Worm (Caenorhabditis elegans): ENCODE measurements around the gene C35D10.1.

The C35D10.1 gene

DNA sequence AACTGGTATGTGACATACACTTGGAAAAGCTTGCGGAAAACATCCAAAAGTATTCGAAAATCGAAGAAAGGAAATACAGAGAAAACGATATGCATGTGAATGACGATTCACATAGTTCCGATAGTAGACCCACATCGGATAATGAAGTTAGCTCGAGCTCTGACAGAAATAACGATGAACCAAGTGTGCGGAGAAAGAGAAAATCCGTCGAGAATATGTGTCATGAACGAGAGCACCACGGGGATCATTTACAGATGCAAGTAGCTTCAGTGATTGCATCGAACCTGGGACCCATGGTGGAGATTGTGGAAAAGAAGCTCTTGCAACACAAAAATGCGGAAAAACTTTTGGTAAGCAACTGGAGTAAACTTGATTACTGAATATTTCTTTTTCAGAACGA, 22.6 kb upstream of the C35D10.1 start:
- TF ChIP-seq med-1 (GFP tag; optimal IDR thresholded peaks at IDR 0.05; ENCODE audit: insufficient read depth) (no peak), T22C8.4 (GFP tag; IDR thresholded peaks at IDR 0.05) (no peak), cog-1 (tag; optimal IDR thresholded peaks at IDR 0.05) (no peak), tab-1 (GFP tag; IDR thresholded peaks at IDR 0.05) (no peak), ref-1 (GFP tag; conservative IDR thresholded peaks at IDR 0.05) (no peak), ztf-29 (GFP tag; IDR thresholded peaks at IDR 0.05) (no peak)

DNA sequence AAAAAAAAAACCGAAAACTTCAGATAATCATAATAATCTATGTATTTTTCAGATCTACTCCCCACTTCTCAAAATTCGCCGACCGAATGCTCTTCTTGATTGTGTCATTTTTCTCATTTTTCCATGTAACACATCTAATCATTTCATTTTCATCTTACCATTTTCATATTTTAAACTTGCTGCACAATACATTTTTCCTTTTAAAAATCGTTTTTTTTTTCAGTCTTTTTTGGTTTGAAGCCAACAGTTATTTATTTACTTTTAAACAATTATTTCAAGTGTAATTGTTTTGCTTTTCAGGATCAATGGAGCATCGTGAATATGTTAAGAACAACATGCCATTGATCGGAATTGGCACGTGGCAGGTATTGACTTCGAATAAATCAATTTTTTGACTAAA, 20.5 kb upstream of the C35D10.1 start, which contains the start of gene C35D10.6:
TSS of gene C35D10.6 (plus strand) at position 301 of the 400 bp plus-strand sequence.
- TF ChIP-seq cog-1 (tag; optimal IDR thresholded peaks at IDR 0.05): no peak
- TF ChIP-seq klf-2 (GFP tag; conservative IDR thresholded peaks at IDR 0.05): no peak
- TF ChIP-seq tab-1 (GFP tag; IDR thresholded peaks at IDR 0.05): no peak
- no peak for TF ChIP-seq flt-1 (GFP tag; IDR thresholded peaks at IDR 0.05)
- no peak for TF ChIP-seq med-1 (GFP tag; optimal IDR thresholded peaks at IDR 0.05; ENCODE audit: insufficient read depth)
- TF ChIP-seq ref-1 (GFP tag; conservative IDR thresholded peaks at IDR 0.05): no peak
- TF ChIP-seq ztf-29 (GFP tag; IDR thresholded peaks at IDR 0.05): no peak
- TF ChIP-seq T22C8.4 (GFP tag; IDR thresholded peaks at IDR 0.05): no peak
- TF ChIP-seq ztf-23 (GFP tag; IDR thresholded peaks at IDR 0.05): no peak

DNA sequence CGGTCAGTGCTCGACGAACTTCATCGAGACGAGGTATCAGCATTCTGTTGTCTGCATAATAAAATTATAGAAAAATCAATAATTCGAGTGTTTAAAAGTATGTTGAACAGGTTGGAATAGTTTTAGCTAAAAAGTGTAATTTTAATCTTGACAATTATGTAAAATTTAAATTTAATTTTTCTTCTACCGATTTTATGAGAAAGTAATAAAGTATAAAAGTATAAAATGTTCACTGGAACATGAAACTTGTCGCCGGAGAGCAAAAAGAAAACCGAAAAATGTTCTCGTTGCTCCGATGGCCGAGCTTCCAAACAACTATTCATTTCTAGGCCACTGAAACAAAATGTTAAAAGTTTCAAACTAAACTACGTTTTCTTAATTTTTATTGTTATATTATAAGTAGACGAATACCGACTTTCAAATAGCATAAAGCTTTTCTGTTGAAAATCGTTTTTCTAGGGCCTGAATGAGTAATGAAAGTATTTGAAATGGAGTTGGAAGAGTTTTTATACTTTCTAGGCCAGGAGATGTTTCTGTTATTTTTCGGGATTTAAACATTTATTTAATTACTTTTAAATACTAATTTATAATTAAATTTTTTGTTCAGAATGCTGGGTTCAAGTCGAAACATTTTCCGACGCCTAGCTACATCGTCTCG, 17.7 kb upstream of the C35D10.1 start, which contains the start of the genes C35D10.10 and C35D10.5:
TSS of gene C35D10.10 (minus strand) at position 51 of the 658 bp plus-strand sequence.
TSS of gene C35D10.5 (plus strand) at position 608 of the 658 bp plus-strand sequence.
- TF ChIP-seq med-1 (GFP tag; optimal IDR thresholded peaks at IDR 0.05; ENCODE audit: insufficient read depth) (no peak), ztf-23 (GFP tag; IDR thresholded peaks at IDR 0.05) (no peak), ztf-29 (GFP tag; IDR thresholded peaks at IDR 0.05) (no peak), klf-2 (GFP tag; conservative IDR thresholded peaks at IDR 0.05) (no peak), ref-1 (GFP tag; conservative IDR thresholded peaks at IDR 0.05) (no peak), tab-1 (GFP tag; IDR thresholded peaks at IDR 0.05) (no peak), T22C8.4 (GFP tag; IDR thresholded peaks at IDR 0.05) (no peak), cog-1 (tag; optimal IDR thresholded peaks at IDR 0.05) (no peak), flt-1 (GFP tag; IDR thresholded peaks at IDR 0.05) (no peak)

DNA sequence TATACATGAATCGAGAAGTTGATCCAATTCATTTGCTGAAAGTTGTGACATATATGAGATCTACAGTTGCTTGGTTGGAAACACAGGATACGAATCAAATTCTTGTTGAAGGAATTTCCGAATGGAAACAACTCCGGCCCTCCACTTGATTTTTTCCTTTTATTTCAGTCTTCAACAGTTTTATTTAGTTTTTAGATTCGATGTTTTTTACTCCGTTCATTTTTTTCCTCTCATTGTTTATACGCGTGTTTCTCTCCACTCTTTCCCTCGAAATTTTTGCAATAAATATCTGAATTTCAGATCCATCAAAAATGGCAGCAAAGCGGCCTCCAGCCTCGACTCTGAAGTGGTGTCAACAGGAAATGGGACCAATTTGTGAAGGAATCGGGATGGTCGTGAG, 16.4 kb upstream of the C35D10.1 start, which contains the start of gene coq-8:
TSS of gene coq-8 (plus strand) at position 301 of the 400 bp plus-strand sequence.
- no peak for TF ChIP-seq T22C8.4 (GFP tag; IDR thresholded peaks at IDR 0.05)
- no peak for TF ChIP-seq med-1 (GFP tag; optimal IDR thresholded peaks at IDR 0.05; ENCODE audit: insufficient read depth)
- no peak for TF ChIP-seq ref-1 (GFP tag; conservative IDR thresholded peaks at IDR 0.05)
- no peak for TF ChIP-seq klf-2 (GFP tag; conservative IDR thresholded peaks at IDR 0.05)
- no peak for TF ChIP-seq flt-1 (GFP tag; IDR thresholded peaks at IDR 0.05)
- TF ChIP-seq ztf-29 (GFP tag; IDR thresholded peaks at IDR 0.05): no peak
- TF ChIP-seq ztf-23 (GFP tag; IDR thresholded peaks at IDR 0.05): no peak
- no peak for TF ChIP-seq cog-1 (tag; optimal IDR thresholded peaks at IDR 0.05)
- TF ChIP-seq tab-1 (GFP tag; IDR thresholded peaks at IDR 0.05): no peak

DNA sequence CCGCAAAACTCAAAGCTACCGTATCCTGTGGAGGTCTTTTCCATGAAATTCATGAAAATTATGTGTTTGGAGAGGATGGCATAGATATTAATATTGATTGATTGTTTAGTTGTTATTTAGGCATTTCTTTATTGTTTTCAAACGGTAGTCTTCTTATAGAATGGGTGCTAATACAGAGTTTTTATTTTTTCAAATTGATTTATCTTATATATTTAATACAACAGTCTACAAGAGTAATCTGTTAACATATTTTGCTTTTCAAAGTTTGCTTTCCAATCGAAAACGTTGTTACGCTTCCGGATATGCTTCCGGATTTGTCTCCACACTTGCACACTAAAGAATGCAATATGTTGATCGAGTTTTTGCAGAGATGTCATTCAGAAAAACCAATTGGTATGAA, 12.8 kb upstream of the C35D10.1 start, which contains the start of gene C35D10.17:
TSS of gene C35D10.17 (plus strand) at position 301 of the 400 bp plus-strand sequence.
- no peak for TF ChIP-seq ztf-23 (GFP tag; IDR thresholded peaks at IDR 0.05)
- TF ChIP-seq klf-2 (GFP tag; conservative IDR thresholded peaks at IDR 0.05): no peak
- no peak for TF ChIP-seq T22C8.4 (GFP tag; IDR thresholded peaks at IDR 0.05)
- TF ChIP-seq med-1 (GFP tag; optimal IDR thresholded peaks at IDR 0.05; ENCODE audit: insufficient read depth): no peak
- TF ChIP-seq ztf-29 (GFP tag; IDR thresholded peaks at IDR 0.05): no peak
- no peak for TF ChIP-seq tab-1 (GFP tag; IDR thresholded peaks at IDR 0.05)
- no peak for TF ChIP-seq cog-1 (tag; optimal IDR thresholded peaks at IDR 0.05)
- no peak for TF ChIP-seq flt-1 (GFP tag; IDR thresholded peaks at IDR 0.05)
- no peak for TF ChIP-seq ref-1 (GFP tag; conservative IDR thresholded peaks at IDR 0.05)

DNA sequence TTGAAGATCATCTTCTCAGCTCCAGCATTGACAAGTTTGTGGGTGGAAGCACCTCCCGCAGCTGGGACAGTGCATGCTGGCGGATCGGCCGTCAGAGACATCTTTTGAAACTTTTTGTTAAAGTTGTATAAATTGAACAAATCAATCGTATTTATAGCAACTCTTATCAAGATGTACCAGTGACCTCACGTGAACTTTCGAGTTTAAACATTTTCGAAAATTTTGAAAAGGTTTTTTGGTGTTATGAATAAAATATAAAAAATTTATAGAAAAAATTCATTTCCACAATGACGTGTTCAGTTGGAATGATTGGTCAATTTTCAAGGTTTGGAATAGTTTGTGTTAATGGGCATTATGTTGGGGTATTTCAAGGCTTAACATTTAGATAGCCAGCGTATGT, 10.9 kb upstream of the C35D10.1 start, which contains the start of the genes msd-4 and C35D10.3:
TSS of gene msd-4 (minus strand) at position 101 of the 400 bp plus-strand sequence.
TSS of gene C35D10.3 (plus strand) at position 279 of the 400 bp plus-strand sequence.
- TF ChIP-seq med-1 (GFP tag; optimal IDR thresholded peaks at IDR 0.05; ENCODE audit: insufficient read depth) (no peak), flt-1 (GFP tag; IDR thresholded peaks at IDR 0.05) (no peak), T22C8.4 (GFP tag; IDR thresholded peaks at IDR 0.05) (no peak), ztf-29 (GFP tag; IDR thresholded peaks at IDR 0.05) (no peak), ztf-23 (GFP tag; IDR thresholded peaks at IDR 0.05) (no peak), ref-1 (GFP tag; conservative IDR thresholded peaks at IDR 0.05) (no peak)

DNA sequence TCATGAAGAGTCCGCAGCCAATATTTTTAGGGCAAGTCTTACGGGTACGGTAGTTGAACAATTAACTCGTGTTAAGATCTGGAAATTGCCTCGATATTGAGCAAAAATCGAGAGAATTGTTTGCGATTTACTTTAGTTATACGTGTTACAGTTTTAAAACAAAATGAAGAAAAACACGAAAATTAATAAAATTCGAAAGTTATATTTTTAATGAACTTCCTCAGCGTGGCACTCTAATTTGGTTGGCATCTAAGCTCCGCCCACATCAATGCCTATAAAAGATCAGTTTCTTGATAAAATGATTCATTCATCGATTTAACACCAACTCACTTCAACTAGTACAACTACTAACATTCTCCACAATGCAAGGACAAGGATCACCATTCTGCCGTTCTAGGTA, 9.1 kb upstream of the C35D10.1 start, which contains the start of gene gipc-1:
TSS of gene gipc-1 (plus strand) at position 301 of the 400 bp plus-strand sequence.
- no peak for TF ChIP-seq ztf-29 (GFP tag; IDR thresholded peaks at IDR 0.05)
- no peak for TF ChIP-seq ref-1 (GFP tag; conservative IDR thresholded peaks at IDR 0.05)

DNA sequence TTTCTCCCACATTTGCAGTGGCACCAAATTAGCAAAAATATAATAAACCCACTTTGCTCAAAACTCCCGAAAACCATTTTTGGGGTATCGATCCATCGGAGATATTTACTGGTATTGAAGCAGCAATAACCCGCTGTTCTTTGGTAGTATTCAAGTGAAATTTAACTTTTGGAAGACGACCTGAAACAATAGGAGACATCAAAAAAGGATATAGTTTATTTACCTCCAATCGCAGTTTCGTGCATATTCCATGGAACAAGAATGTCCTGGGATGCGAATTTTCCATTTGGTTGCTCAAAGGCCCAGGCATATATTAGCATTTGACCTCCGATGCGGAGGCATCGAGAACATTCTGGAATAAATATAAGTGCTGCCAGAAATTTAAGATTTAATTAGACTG, 6.2 kb upstream of the C35D10.1 start:
- TF ChIP-seq klf-2 (GFP tag; conservative IDR thresholded peaks at IDR 0.05) (no peak), flt-1 (GFP tag; IDR thresholded peaks at IDR 0.05) (no peak), ztf-23 (GFP tag; IDR thresholded peaks at IDR 0.05) (no peak), tab-1 (GFP tag; IDR thresholded peaks at IDR 0.05) (no peak), ztf-29 (GFP tag; IDR thresholded peaks at IDR 0.05) (no peak), ref-1 (GFP tag; conservative IDR thresholded peaks at IDR 0.05) (no peak), T22C8.4 (GFP tag; IDR thresholded peaks at IDR 0.05) (no peak), cog-1 (tag; optimal IDR thresholded peaks at IDR 0.05) (no peak), med-1 (GFP tag; optimal IDR thresholded peaks at IDR 0.05; ENCODE audit: insufficient read depth) (no peak)

DNA sequence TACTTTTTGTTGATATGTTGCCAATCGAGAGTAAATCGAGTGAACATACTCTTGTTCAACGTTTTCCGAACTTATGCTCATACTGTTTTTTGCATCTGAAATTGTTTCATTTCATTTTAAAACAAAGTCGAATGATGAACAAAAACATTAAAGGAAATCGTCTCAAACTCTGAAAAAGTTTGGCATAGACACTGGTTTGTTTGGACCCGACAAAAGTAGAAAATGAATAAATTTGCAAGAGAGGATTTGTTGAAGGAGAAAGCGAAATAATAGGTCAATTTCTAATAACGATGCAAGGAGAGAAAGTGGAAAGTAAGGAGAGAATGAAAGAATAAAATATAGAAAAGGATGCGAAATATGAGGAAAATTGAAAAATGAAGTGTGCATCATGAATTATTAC, 4.9 kb upstream of the C35D10.1 start, which contains the start of gene C35D10.12:
TSS of gene C35D10.12 (minus strand) at position 101 of the 400 bp plus-strand sequence.
- TF ChIP-seq med-1 (GFP tag; optimal IDR thresholded peaks at IDR 0.05; ENCODE audit: insufficient read depth) (no peak), flt-1 (GFP tag; IDR thresholded peaks at IDR 0.05) (no peak), klf-2 (GFP tag; conservative IDR thresholded peaks at IDR 0.05) (no peak), ztf-29 (GFP tag; IDR thresholded peaks at IDR 0.05) (no peak), tab-1 (GFP tag; IDR thresholded peaks at IDR 0.05) (no peak), ztf-23 (GFP tag; IDR thresholded peaks at IDR 0.05) (no peak), ref-1 (GFP tag; conservative IDR thresholded peaks at IDR 0.05) (no peak), cog-1 (tag; optimal IDR thresholded peaks at IDR 0.05) (no peak), T22C8.4 (GFP tag; IDR thresholded peaks at IDR 0.05) (no peak)

Measured in whole organism, midembryonic.